Worm (Caenorhabditis elegans) whole organism, mixed stage, embryonic: ENCODE results near the gene F54C9.14.

Experiments used
- M03D4.4 ChIP-seq: sonication (generic microtip); optimal IDR thresholded peaks from 2 replicates; lab custom pipeline; 2017; ENCODE audit warnings: mild to moderate bottlenecking, missing genetic modification characterization, missing compliant biosample characterization
- blmp-1 ChIP-seq: fragments of 150-350 bp; optimal IDR thresholded peaks from 2 replicates; lab custom pipeline; 2014; ENCODE audit warnings: missing biosample characterization, missing genetic modification characterization
- ceh-39 ChIP-seq: fragments of 150-350 bp; optimal IDR thresholded peaks from 2 replicates; lab custom pipeline; 2014; ENCODE audit warnings: missing biosample characterization, missing genetic modification characterization
- ceh-83 ChIP-seq: fragments of 200-800 bp; sonication (Bioruptor generic); optimal IDR thresholded peaks from 2 replicates; lab custom pipeline; 2018; ENCODE audit warnings: mild to moderate bottlenecking, missing genetic modification characterization, missing compliant biosample characterization
- ces-1 ChIP-seq: fragments of 150-350 bp; optimal IDR thresholded peaks from 2 replicates; lab custom pipeline; 2014; ENCODE audit warnings: missing biosample characterization, missing genetic modification reagents, missing genetic modification characterization
- drap-1 ChIP-seq: fragments of 200-800 bp; sonication (Bioruptor generic); optimal IDR thresholded peaks from 3 replicates; lab custom pipeline; 2018; ENCODE audit warnings: mild to moderate bottlenecking, missing genetic modification characterization, missing compliant biosample characterization
- flh-1 ChIP-seq: fragments of 200-800 bp; sonication (Bioruptor generic); optimal IDR thresholded peaks from 2 replicates; lab custom pipeline; 2018; ENCODE audit warnings: mild to moderate bottlenecking, missing genetic modification characterization, moderate library complexity, missing compliant biosample characterization
- hlh-1 ChIP-seq: fragments of 150-350 bp; optimal IDR thresholded peaks from 2 replicates; lab custom pipeline; 2014; ENCODE audit warnings: missing biosample characterization, missing genetic modification reagents, missing genetic modification characterization
- lin-32 ChIP-seq: fragments of 200-800 bp; sonication (Bioruptor generic); optimal IDR thresholded peaks from 2 replicates; lab custom pipeline; 2018; ENCODE audit warnings: mild to moderate bottlenecking, missing genetic modification characterization, missing compliant biosample characterization
- mab-5 ChIP-seq: fragments of 150-350 bp; optimal IDR thresholded peaks from 2 replicates; lab custom pipeline; 2014; ENCODE audit warnings: missing biosample characterization, missing genetic modification characterization
- mls-2 ChIP-seq: sonication (generic microtip); optimal IDR thresholded peaks from 2 replicates; lab custom pipeline; 2016; ENCODE audit warnings: mild to moderate bottlenecking, missing genetic modification characterization, moderate library complexity, missing compliant biosample characterization
- nhr-2 ChIP-seq: fragments of 150-350 bp; optimal IDR thresholded peaks from 2 replicates; lab custom pipeline; 2014; ENCODE audit warnings: missing biosample characterization, missing genetic modification characterization
- sem-2 ChIP-seq: fragments of 200-800 bp; sonication (Bioruptor generic); optimal IDR thresholded peaks from 2 replicates; lab custom pipeline; 2018; ENCODE audit warnings: mild to moderate bottlenecking, missing genetic modification characterization, missing compliant biosample characterization
- snpc-4 ChIP-seq: fragments of 150-350 bp; optimal IDR thresholded peaks from 2 replicates; lab custom pipeline; 2014; ENCODE audit warnings: missing biosample characterization, missing genetic modification characterization
- sptf-1 ChIP-seq: sonication (generic microtip); optimal IDR thresholded peaks from 2 replicates; lab custom pipeline; 2017; ENCODE audit warnings: mild to moderate bottlenecking, missing genetic modification characterization, moderate library complexity, missing compliant biosample characterization
- tbx-8 ChIP-seq: fragments of 200-800 bp; sonication (Bioruptor generic); optimal IDR thresholded peaks from 2 replicates; lab custom pipeline; 2018; ENCODE audit warnings: mild to moderate bottlenecking, missing genetic modification characterization, moderate library complexity, missing compliant biosample characterization
- ztf-11 ChIP-seq: fragments of 150-350 bp; optimal IDR thresholded peaks from 2 replicates; lab custom pipeline; 2014; ENCODE audit warnings: missing biosample characterization, missing genetic modification characterization

Gene F54C9.14

DNA sequence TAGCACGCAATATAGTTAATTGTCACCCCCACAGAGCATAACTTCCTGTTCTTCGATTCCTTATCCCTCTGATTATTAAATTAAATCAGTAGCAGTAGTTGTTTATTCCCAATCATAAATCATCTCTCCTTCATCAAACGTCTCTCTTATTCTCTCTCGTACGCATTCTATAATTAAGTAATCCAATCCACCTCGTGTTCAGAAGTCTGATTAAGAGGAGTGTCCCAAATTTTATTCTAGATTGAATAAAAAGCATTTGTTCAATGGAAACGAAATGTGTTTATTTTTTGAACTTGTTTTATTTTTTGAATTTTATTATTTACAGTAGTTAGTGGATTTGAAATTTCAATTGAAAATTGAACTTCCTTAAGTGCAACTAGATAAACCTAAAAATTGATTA is 49.2 kb downstream of the F54C9.14 start:
- peak; percentile 65 for TF ChIP-seq ces-1 (GFP tag; lab: Kevin White, UChicago)
- TF ChIP-seq sem-2 (GFP tag; lab: Kevin White, UChicago), result no peak
- no peak for TF ChIP-seq M03D4.4 (tag; lab: Kevin White, UChicago)
- TF ChIP-seq nhr-2 (tag; lab: Kevin White, UChicago), result no peak
- TF ChIP-seq sptf-1 (tag; lab: Kevin White, UChicago), result no peak

DNA sequence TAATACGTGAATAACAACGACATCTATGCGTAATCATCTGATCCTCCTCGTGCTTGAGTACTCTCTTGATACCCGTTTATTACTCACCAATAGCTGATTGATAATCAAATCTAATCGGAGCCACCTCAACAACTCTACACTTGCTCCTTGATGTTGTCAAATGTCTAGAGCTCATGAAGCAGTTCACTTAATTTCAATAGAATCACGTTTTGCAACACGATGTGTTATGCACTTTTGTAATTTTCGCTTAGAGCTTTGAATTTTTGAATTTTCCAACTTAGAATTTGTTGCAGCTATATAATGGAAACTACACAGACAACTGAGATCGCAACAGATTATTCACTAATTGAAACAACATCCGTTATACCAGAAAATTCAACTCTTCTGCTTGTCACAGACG is 50.4 kb downstream of the F54C9.14 start, which contains the start of gene T22C8.1:
Gene T22C8.1, plus strand, starts transcription at position 301 of the 400 bp plus-strand sequence.
- TF ChIP-seq tbx-8 (GFP tag; lab: Kevin White, UChicago) (no peak), ceh-39 (tag; lab: Kevin White, UChicago) (no peak), flh-1 (GFP tag; lab: Kevin White, UChicago) (no peak), ztf-11 (no peak), sptf-1 (tag; lab: Kevin White, UChicago) (no peak), blmp-1 (tag; lab: Kevin White, UChicago) (no peak), ceh-83 (GFP tag; lab: Kevin White, UChicago) (no peak), snpc-4 (tag; lab: Kevin White, UChicago) (no peak), drap-1 (GFP tag; lab: Kevin White, UChicago) (no peak), mab-5 (tag; lab: Kevin White, UChicago) (no peak), mls-2 (no peak), hlh-1 (tag; lab: Kevin White, UChicago) (no peak), lin-32 (GFP tag; lab: Kevin White, UChicago) (no peak)
